Fruit fly (Drosophila melanogaster): ENCODE measurements around the gene bor.

Gene bor

dm6 chr3R:16231385-16232307, 32.3 kb downstream of the bor start:
- TF ChIP-seq noc (tag; optimal IDR thresholded peaks at IDR 0.05): peak; percentile 76

dm6 chr3R:16230080-16230670, 33.7 kb downstream of the bor start:
- TF ChIP-seq noc (tag; optimal IDR thresholded peaks at IDR 0.05): peak; percentile 75

dm6 chr3R:16228719-16229704, 34.9 kb downstream of the bor start:
- no peak for TF ChIP-seq noc (tag; optimal IDR thresholded peaks at IDR 0.05)

DNA sequence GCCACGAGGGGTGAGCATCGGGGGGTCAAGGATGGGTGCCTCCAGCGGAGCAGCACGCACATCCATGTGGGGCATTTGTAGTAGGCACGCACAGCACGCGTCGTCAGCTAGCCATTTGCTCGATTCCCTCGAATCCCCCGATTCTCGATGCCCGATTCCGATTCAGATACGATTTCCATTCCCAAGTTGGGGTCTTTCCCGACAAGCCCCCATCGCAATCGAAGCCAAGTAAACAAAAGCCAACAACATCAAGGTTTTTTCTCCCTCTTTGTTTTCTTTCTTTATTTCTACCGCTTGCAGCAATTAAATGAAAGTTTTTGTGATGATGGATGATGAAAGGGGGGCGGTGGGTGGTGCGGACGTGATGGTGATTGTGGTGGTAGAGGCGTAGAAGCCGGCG, 36.8 kb downstream of the bor start:
- no peak for TF ChIP-seq noc (tag; optimal IDR thresholded peaks at IDR 0.05)

DNA sequence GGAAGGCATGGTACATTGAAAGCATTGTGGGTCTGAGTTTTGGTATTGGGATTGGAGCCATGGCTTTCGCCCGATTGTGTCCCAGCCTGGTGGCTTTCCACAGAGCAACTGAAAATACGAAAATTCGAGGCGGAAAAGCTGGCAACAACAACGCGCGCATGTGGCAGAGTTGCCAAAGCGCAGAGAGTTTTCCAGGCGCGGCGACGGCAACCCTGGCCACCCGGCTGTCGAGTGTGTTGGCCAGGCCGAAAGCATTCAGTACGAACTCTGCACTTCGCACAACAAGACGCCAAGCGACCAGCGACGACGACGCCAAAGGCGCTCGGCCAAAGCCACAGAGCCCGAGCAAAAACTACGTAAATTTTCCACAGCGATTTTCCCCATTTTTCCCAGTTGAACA, 38.2 kb downstream of the bor start:
- TF ChIP-seq noc (tag; optimal IDR thresholded peaks at IDR 0.05): no peak

DNA sequence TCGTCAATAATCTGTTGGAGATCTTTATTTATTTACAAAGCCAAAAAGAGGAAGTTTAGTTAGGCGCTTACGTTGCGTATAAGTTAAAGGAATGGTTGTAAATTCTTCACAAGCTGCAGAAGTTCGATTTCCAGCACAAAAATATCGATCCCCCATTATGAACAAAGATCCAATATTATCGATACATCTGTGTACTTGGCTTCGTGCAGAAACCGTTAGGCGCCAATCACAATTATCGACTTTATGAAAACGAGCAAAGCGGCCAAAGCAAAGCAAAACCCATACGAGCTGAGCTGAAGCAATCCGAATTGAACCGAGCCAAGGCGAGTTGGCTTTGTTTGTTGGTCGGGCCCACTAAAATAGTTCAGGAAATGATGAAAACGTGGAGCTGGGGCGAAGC, 38.6 kb downstream of the bor start, which contains the start of gene tara:
Gene tara, plus strand, starts transcription at position 301 of the 400 bp plus-strand sequence.
- no peak for TF ChIP-seq noc (tag; optimal IDR thresholded peaks at IDR 0.05)

DNA sequence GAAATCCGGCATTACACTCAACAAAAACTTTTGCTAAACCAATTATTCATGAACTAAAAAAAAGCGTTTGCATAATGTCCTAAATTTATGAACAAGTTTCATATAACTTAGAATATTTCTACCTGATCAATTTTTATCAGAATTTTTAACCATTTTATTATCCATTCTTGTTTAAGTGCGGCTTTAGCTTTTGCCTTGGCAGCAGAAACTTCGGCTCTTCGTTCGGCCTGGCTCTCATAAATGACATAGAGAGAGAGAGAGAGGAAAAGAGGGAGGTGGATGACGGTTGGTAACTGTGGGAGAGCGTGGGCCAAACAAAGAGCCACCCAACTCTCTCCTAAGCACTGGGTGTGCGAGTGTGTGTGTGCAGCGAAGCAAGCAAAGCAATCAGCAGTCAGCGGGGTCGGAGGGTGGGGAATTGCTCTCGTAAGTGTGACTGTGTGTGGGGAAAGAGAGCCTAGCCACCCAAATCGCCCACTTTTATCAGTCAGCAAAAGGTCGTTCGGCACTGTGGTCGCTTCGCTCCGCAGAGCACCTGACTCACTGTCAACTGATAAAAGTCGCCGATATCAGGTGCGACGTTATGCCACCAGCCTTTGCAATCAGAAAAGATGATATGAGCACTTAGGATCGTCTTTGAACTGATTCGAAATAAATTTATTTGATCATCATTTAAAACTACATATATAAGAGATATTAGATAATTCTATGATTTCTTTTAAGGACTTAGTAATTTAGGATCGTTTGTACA, 39.3 kb downstream of the bor start:
- peak; percentile 95 for TF ChIP-seq noc (tag; optimal IDR thresholded peaks at IDR 0.05)

- no peak for TF ChIP-seq noc (tag; optimal IDR thresholded peaks at IDR 0.05)
Measured at dm6 chr3R:16223252-16224037, 40.5 kb downstream of the bor start.

DNA sequence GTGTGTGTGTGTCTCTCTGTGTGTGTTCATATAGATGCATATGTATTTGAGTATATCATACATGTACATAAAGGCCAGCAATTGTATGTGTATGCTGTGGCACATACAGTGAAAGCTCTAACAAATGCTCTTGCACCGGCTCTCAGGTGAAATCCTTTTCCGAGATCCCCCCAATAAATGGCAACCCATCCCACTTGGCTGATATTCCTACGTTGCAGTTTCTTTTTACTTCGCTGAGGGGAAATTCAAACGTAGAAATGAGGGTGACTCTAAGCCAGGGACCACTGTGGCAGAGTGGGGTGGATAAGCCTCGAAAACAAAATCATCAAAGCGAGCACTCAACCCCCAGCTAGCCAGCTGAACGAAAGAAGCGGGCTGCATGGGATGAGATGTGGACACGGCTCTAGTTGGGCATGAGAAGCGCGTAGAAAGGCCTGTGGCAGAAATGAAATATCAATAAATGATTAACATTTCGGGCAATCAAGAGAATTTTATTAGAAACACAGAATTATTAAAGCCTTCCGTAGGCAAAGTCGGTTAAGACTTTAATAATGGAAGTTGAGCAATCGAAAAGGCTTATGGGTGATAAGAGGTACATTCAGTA, 41.5 kb downstream of the bor start:
- TF ChIP-seq noc (tag; optimal IDR thresholded peaks at IDR 0.05): peak; percentile 84

DNA sequence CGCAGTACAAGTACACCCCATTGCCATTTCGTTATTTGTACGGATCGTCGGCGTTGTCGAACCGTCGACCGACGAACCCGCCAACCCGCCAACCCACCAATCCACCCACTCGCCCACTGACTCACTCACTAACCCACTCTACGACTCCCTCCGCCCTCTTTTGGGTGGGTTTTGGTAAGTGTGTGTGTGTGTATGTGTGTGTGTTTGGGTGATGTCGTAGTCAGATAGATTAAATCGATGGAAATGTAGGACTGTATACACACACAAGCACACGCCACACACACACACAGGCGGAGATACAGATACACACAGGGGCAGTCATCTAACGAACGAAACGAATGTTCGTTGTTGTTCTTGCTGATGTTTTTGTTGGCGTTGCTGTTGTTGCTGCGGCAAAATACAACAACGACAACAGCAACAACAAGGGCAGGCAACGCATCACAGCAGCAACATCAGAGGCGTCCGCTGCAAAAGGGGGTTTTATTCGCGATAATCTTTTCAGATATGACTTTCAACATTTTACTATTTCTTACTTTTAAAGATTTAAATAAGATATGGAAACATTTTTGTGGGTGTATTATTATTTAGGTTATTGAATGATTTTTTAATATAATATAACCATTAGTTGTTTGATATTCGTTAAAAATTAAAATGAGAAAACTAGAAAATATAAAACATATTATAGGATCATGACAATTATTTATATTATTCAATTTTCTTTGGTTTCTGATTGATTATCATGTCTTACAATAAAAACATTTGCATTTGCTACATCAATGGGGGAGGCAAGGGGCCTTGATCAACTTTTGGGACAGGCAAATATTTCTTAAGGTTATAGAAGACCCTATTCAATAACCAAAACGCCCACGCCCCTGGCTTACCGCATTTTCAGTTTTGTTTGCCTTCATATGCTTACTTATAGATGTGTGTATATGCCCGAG, 42.3 kb downstream of the bor start:
- peak; percentile 64 for TF ChIP-seq noc (tag; optimal IDR thresholded peaks at IDR 0.05)

DNA sequence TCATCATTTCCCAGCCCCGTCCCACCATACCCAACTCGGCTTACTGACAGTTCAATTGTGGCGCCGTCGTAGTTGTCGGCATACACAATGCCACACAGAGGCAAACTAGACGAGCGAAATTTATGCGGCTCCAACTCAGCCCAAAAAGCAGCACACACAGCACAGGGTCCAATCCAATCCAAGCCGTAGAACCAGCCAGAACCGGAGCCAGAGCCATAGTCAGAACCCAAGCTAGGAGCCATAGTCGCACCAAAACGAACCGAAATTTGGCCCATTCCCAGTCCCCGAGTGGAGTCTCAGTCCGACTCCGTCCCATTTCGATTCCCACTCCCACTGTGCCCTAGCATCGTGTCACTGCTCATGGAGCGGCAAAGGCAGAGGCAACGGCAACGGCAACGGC, 43.1 kb downstream of the bor start:
- no peak for TF ChIP-seq noc (tag; optimal IDR thresholded peaks at IDR 0.05)

- no peak for TF ChIP-seq noc (tag; optimal IDR thresholded peaks at IDR 0.05)
Measured at dm6 chr3R:16220050-16220670, 43.8 kb downstream of the bor start.
